Fruit fly (Drosophila melanogaster) whole organism, embryonic: ENCODE data around the gene Klp64D.
A peak's percentile ranks its signal among the peaks of the same experiment; 100 is the strongest.

ENCODE experiments used
- Aef1 ChIP-seq: fragments of 200-800 bp; sonication (Bioruptor generic); IDR thresholded peaks from 3 replicates; pipeline ENCODE4 v1.3.6; 2022; ENCODE audit warnings: missing biosample characterization, missing genetic modification characterization
- Atf6 ChIP-seq: fragments of 200-800 bp; sonication (Bioruptor generic); IDR thresholded peaks from 2 replicates; pipeline ENCODE4 v1.3.6; 2022; ENCODE audit warnings: missing biosample characterization, missing genetic modification characterization
- CG1233 ChIP-seq: fragments of 200-800 bp; sonication (Bioruptor generic); optimal IDR thresholded peaks from 4 replicates; lab custom pipeline; 2018; ENCODE audit warnings: missing biosample characterization, mild to moderate bottlenecking, missing genetic modification characterization
- CG15514 ChIP-seq: fragments of 200-800 bp; sonication (Bioruptor generic); optimal IDR thresholded peaks from 3 replicates; lab custom pipeline; 2017; ENCODE audit warnings: missing biosample characterization, missing genetic modification characterization, mild to moderate bottlenecking, moderate library complexity, missing genetic modification reagents
- CG17186 ChIP-seq: fragments of 200-800 bp; sonication (Bioruptor generic); optimal IDR thresholded peaks from 3 replicates; lab custom pipeline; 2017; ENCODE audit warnings: missing biosample characterization, missing genetic modification reagents, missing genetic modification characterization
- CG17328 ChIP-seq: fragments of 200-800 bp; sonication (Bioruptor generic); IDR thresholded peaks from 2 replicates; pipeline ENCODE4 v1.3.6; 2022; ENCODE audit warnings: missing biosample characterization, missing genetic modification characterization
- CG30431 ChIP-seq: fragments of 200-800 bp; sonication (Bioruptor generic); optimal IDR thresholded peaks from 2 replicates; lab custom pipeline; 2017; ENCODE audit warnings: missing biosample characterization, missing genetic modification characterization
- CG31365 ChIP-seq: fragments of 200-800 bp; sonication (Bioruptor generic); optimal IDR thresholded peaks from 2 replicates; lab custom pipeline; 2018; ENCODE audit warnings: missing biosample characterization, mild to moderate bottlenecking, missing genetic modification characterization
- CG34224 ChIP-seq: fragments of 200-800 bp; sonication (Bioruptor generic); IDR thresholded peaks from 3 replicates; pipeline ENCODE4 v1.3.6; 2022; ENCODE audit warnings: missing biosample characterization, missing genetic modification characterization; ENCODE audit not compliant: partially characterized antibody
- CG34422 ChIP-seq: fragments of 200-800 bp; sonication (Bioruptor generic); IDR thresholded peaks from 3 replicates; pipeline ENCODE4 v1.3.6; 2022; ENCODE audit warnings: missing biosample characterization, missing genetic modification characterization
- CG3995 ChIP-seq: fragments of 200-800 bp; sonication (Bioruptor generic); optimal IDR thresholded peaks from 3 replicates; lab custom pipeline; 2016; ENCODE audit warnings: missing biosample characterization, missing genetic modification characterization
- CG4404 ChIP-seq: fragments of 200-800 bp; sonication (Bioruptor generic); IDR thresholded peaks from 2 replicates; pipeline ENCODE4 v1.3.6; 2022; ENCODE audit warnings: missing biosample characterization, missing genetic modification characterization
- CG4424 ChIP-seq: fragments of 200-800 bp; sonication (Bioruptor generic); optimal IDR thresholded peaks from 3 replicates; lab custom pipeline; 2016; ENCODE audit warnings: missing biosample characterization, missing genetic modification characterization
- CG6689 ChIP-seq: fragments of 200-800 bp; sonication (Bioruptor generic); IDR thresholded peaks from 2 replicates; pipeline ENCODE4 v1.3.6; 2022; ENCODE audit warnings: missing biosample characterization, missing genetic modification characterization
- CG6854 ChIP-seq: fragments of 200-800 bp; sonication (Bioruptor generic); optimal IDR thresholded peaks from 3 replicates; lab custom pipeline; 2017; ENCODE audit warnings: missing biosample characterization, mild to moderate bottlenecking, missing genetic modification characterization
- CG7745 ChIP-seq: fragments of 200-800 bp; sonication (Bioruptor generic); optimal IDR thresholded peaks from 2 replicates; lab custom pipeline; 2018; ENCODE audit warnings: missing biosample characterization, mild to moderate bottlenecking, missing genetic modification characterization, moderate library complexity
- CG7786 ChIP-seq: fragments of 200-800 bp; sonication (Bioruptor generic); optimal IDR thresholded peaks from 2 replicates; lab custom pipeline; 2016; ENCODE audit warnings: missing biosample characterization, missing genetic modification characterization
- CG8478 ChIP-seq: fragments of >200 bp; optimal IDR thresholded peaks from 2 replicates; lab custom pipeline; 2018
- CG8924 ChIP-seq: fragments of 200-800 bp; optimal IDR thresholded peaks from 3 replicates; lab custom pipeline; 2019; ENCODE audit warnings: missing biosample characterization, mild to moderate bottlenecking, missing genetic modification characterization, moderate library complexity
- D ChIP-seq, 2 experiments: fragments of 200-800 bp in 1 of 2; fragments of >200 bp in 1 of 2; sonication (Bioruptor generic) in 1 of 2; optimal IDR thresholded peaks; 2 replicates in 1 of 2; 3 replicates in 1 of 2; lab custom pipeline; 2017; ENCODE audit warnings: mild to moderate bottlenecking in 1 of 2, missing biosample characterization in 1 of 2, missing genetic modification characterization in 1 of 2, missing genetic modification reagents in 1 of 2
- Dip3 ChIP-seq: fragments of 200-800 bp; sonication (Bioruptor generic); optimal IDR thresholded peaks from 3 replicates; lab custom pipeline; 2016; ENCODE audit warnings: missing biosample characterization, missing genetic modification characterization
- Doc3 ChIP-seq: fragments of 200-800 bp; sonication (Bioruptor generic); IDR thresholded peaks from 3 replicates; pipeline ENCODE4 v1.3.6; 2022; ENCODE audit warnings: missing biosample characterization, missing genetic modification characterization; ENCODE audit not compliant: partially characterized antibody
- Dref ChIP-seq: fragments of 200-800 bp; sonication (Bioruptor generic); IDR thresholded peaks from 2 replicates; pipeline ENCODE4 v1.3.6; 2022; ENCODE audit warnings: missing biosample characterization, missing genetic modification characterization
- GATAe ChIP-seq: fragments of 200-800 bp; sonication (Bioruptor generic); conservative IDR thresholded peaks from 2 replicates; pipeline ENCODE4 v1.3.6; 2022; ENCODE audit warnings: missing biosample characterization, missing genetic modification characterization
- MESR4 ChIP-seq: fragments of 200-800 bp; sonication (Bioruptor generic); optimal IDR thresholded peaks from 2 replicates; lab custom pipeline; 2018; ENCODE audit warnings: missing biosample characterization, mild to moderate bottlenecking, missing genetic modification characterization, moderate library complexity
- Mad ChIP-seq: fragments of 200-800 bp; sonication (Bioruptor generic); optimal IDR thresholded peaks from 2 replicates; lab custom pipeline; 2016; ENCODE audit warnings: missing biosample characterization, missing genetic modification characterization
- Med ChIP-seq: fragments of 200-800 bp; sonication (Bioruptor generic); peaks from one replicate; lab custom pipeline; 2016; ENCODE audit warnings: missing biosample characterization, missing genetic modification characterization, mild to moderate bottlenecking, inconsistent platforms, moderate library complexity
- Myb ChIP-seq: fragments of 200-800 bp; sonication (Bioruptor generic); optimal IDR thresholded peaks from 2 replicates; lab custom pipeline; 2016; ENCODE audit warnings: missing biosample characterization, missing genetic modification characterization
- Poxn ChIP-seq: fragments of 200-800 bp; sonication (Bioruptor generic); IDR thresholded peaks from 2 replicates; pipeline ENCODE4 v1.3.6; 2022; ENCODE audit warnings: missing biosample characterization, missing genetic modification characterization
- Ptx1 ChIP-seq: fragments of 200-800 bp; sonication (Bioruptor generic); IDR thresholded peaks from 2 replicates; pipeline ENCODE4 v1.3.6; 2022; ENCODE audit warnings: missing biosample characterization, missing genetic modification characterization
- Taf1 ChIP-seq: fragments of 200-800 bp; sonication (Bioruptor generic); IDR thresholded peaks from 2 replicates; pipeline ENCODE4 v1.3.6; 2022; ENCODE audit warnings: missing biosample characterization, missing genetic modification characterization
- YL-1 ChIP-seq: fragments of 200-800 bp; sonication (Bioruptor generic); optimal IDR thresholded peaks from 3 replicates; lab custom pipeline; 2017; ENCODE audit warnings: missing biosample characterization, mild to moderate bottlenecking, missing genetic modification characterization
- ab ChIP-seq: fragments of 200-800 bp; sonication (Bioruptor generic); optimal IDR thresholded peaks from 2 replicates; lab custom pipeline; 2016; ENCODE audit warnings: missing biosample characterization, missing genetic modification characterization
- aop ChIP-seq: fragments of 200-800 bp; sonication (Bioruptor generic); IDR thresholded peaks from 2 replicates; pipeline ENCODE4 v1.3.6; 2022; ENCODE audit warnings: missing biosample characterization, missing genetic modification characterization
- ato ChIP-seq: fragments of 200-800 bp; sonication (Bioruptor generic); IDR thresholded peaks from 2 replicates; pipeline ENCODE4 v1.3.6; 2022; ENCODE audit warnings: missing biosample characterization, missing genetic modification characterization; ENCODE audit not compliant: partially characterized antibody
- bcd ChIP-seq: fragments of 200-800 bp; sonication (Bioruptor generic); optimal IDR thresholded peaks from 2 replicates; lab custom pipeline; 2017; ENCODE audit warnings: missing biosample characterization, mild to moderate bottlenecking, missing genetic modification characterization
- da ChIP-seq: fragments of 200-800 bp; sonication (Bioruptor generic); optimal IDR thresholded peaks from 2 replicates; lab custom pipeline; 2016; ENCODE audit warnings: missing biosample characterization, missing genetic modification characterization
- dan ChIP-seq: fragments of 200-800 bp; sonication (Bioruptor generic); IDR thresholded peaks from 2 replicates; pipeline ENCODE4 v1.3.6; 2022; ENCODE audit warnings: missing biosample characterization, missing genetic modification characterization
- esg ChIP-seq: fragments of 200-800 bp; sonication (Bioruptor generic); conservative IDR thresholded peaks from 2 replicates; pipeline ENCODE4 v1.3.6; 2022; ENCODE audit warnings: missing biosample characterization, missing genetic modification characterization
- fd102C ChIP-seq: fragments of 200-800 bp; sonication (Bioruptor generic); optimal IDR thresholded peaks from 2 replicates; lab custom pipeline; 2018; ENCODE audit warnings: missing biosample characterization, mild to moderate bottlenecking, missing genetic modification characterization, moderate library complexity
- fd96Cb ChIP-seq: fragments of 200-800 bp; sonication (Bioruptor generic); optimal IDR thresholded peaks from 2 replicates; lab custom pipeline; 2018; ENCODE audit warnings: missing biosample characterization, mild to moderate bottlenecking, missing genetic modification characterization, moderate library complexity
- gcm2 ChIP-seq: fragments of 200-800 bp; sonication (Bioruptor generic); optimal IDR thresholded peaks from 2 replicates; lab custom pipeline; 2016; ENCODE audit warnings: missing biosample characterization, missing genetic modification characterization
- jing ChIP-seq: fragments of 200-800 bp; sonication (Bioruptor generic); optimal IDR thresholded peaks from 2 replicates; lab custom pipeline; 2018; ENCODE audit warnings: missing biosample characterization, mild to moderate bottlenecking, missing genetic modification characterization
- lilli ChIP-seq: fragments of 200-800 bp; sonication (Bioruptor generic); optimal IDR thresholded peaks from 3 replicates; lab custom pipeline; 2016; ENCODE audit warnings: missing biosample characterization, missing genetic modification characterization
- mld ChIP-seq: fragments of 200-800 bp; sonication (Bioruptor generic); IDR thresholded peaks from 3 replicates; pipeline ENCODE4 v1.3.6; 2022; ENCODE audit warnings: missing biosample characterization, missing genetic modification characterization; ENCODE audit not compliant: partially characterized antibody
- odd ChIP-seq: fragments of 200-800 bp; sonication (Bioruptor generic); optimal IDR thresholded peaks from 2 replicates; lab custom pipeline; 2017; ENCODE audit warnings: missing biosample characterization, mild to moderate bottlenecking, missing genetic modification characterization
- pnt ChIP-seq: fragments of 200-800 bp; sonication (Bioruptor generic); optimal IDR thresholded peaks from 3 replicates; lab custom pipeline; 2016; ENCODE audit warnings: missing biosample characterization, missing genetic modification characterization
- run ChIP-seq: fragments of 200-800 bp; sonication (Bioruptor generic); optimal IDR thresholded peaks from 3 replicates; lab custom pipeline; 2018; ENCODE audit warnings: missing biosample characterization, mild to moderate bottlenecking, missing genetic modification characterization
- ttk ChIP-seq: fragments of 200-800 bp; sonication (Bioruptor generic); IDR thresholded peaks from 2 replicates; pipeline ENCODE4 v2.1.2; 2022; ENCODE audit warnings: missing biosample characterization, missing genetic modification characterization
- usp ChIP-seq: fragments of >200 bp; optimal IDR thresholded peaks from 2 replicates; lab custom pipeline; 2017; ENCODE audit warnings: missing biosample characterization, missing genetic modification characterization
- zen ChIP-seq: fragments of 200-800 bp; sonication (Bioruptor generic); optimal IDR thresholded peaks from 3 replicates; lab custom pipeline; 2018; ENCODE audit warnings: missing biosample characterization, mild to moderate bottlenecking, missing genetic modification characterization, moderate library complexity

Klp64D gene

dm6 chr3L:5365880-5366507, 6.8 kb upstream of the Klp64D start, which contains the start of the genes Uev1A and Membrin (continued):
- TF ChIP-seq YL-1 (peak; percentile 65), CG8478 (no peak), usp (GFP tag; lab: Kevin White, UChicago) (no peak), gcm2 (GFP tag; lab: Kevin White, UChicago) (no peak), Myb (GFP tag; lab: Kevin White, UChicago) (peak; percentile 27), Dref (GFP tag; lab: Robert Waterston, UW) (no peak; the same call in 1 of the 2 replicates), CG15514 (peak; percentile 30), lilli (GFP tag; lab: Kevin White, UChicago) (no peak), Med (GFP tag; lab: Kevin White, UChicago) (peak; percentile 68), aop (no peak), zen (tag; lab: Kevin White, UChicago) (no peak), da (no peak), odd (no peak), MESR4 (GFP tag; lab: Kevin White, UChicago) (peak; percentile 27), CG4424 (GFP tag; lab: Kevin White, UChicago) (no peak), ato (GFP tag; lab: Robert Waterston, UW) (no peak), esg (GFP tag; lab: Robert Waterston, UW) (no peak), Taf1 (GFP tag; lab: Robert Waterston, UW) (no peak), CG7786 (GFP tag; lab: Kevin White, UChicago) (no peak), Ptx1 (GFP tag; lab: Robert Waterston, UW) (no peak), CG34224 (GFP tag; lab: Robert Waterston, UW) (no peak), dan (GFP tag; lab: Robert Waterston, UW) (no peak), bcd (GFP tag; lab: Kevin White, UChicago) (no peak), mld (GFP tag; lab: Robert Waterston, UW) (no peak), CG6854 (GFP tag; lab: Kevin White, UChicago) (no peak), CG6689 (no peak), CG8924 (peak; percentile 1), Atf6 (GFP tag; lab: Robert Waterston, UW) (no peak), ttk (GFP tag; lab: Robert Waterston, UW) (no peak), fd96Cb (tag; lab: Kevin White, UChicago) (no peak), Poxn (GFP tag; lab: Robert Waterston, UW) (no peak), CG31365 (tag; lab: Kevin White, UChicago) (no peak), Dip3 (no peak), pnt (GFP tag; lab: Kevin White, UChicago) (no peak), run (no peak), CG17186 (GFP tag; lab: Kevin White, UChicago) (peak; percentile 37), GATAe (GFP tag; lab: Robert Waterston, UW) (no peak), ab (GFP tag; lab: Kevin White, UChicago) (no peak), CG30431 (GFP tag; lab: Kevin White, UChicago) (no peak), fd102C (GFP tag; lab: Kevin White, UChicago) (no peak), CG4404 (GFP tag; lab: Robert Waterston, UW) (no peak), CG1233 (GFP tag; lab: Kevin White, UChicago) (no peak), CG3995 (GFP tag; lab: Kevin White, UChicago) (no peak), D (optimal IDR thresholded peaks at IDR 0.05; lab: Kevin White, UChicago) (no peak), D (GFP tag; optimal IDR thresholded peaks at IDR 0.05; lab: Kevin White, UChicago) (no peak), CG17328 (no peak), CG7745 (tag; lab: Kevin White, UChicago) (no peak), Doc3 (GFP tag; lab: Robert Waterston, UW) (no peak), jing (GFP tag; lab: Kevin White, UChicago) (no peak), Aef1 (no peak), CG34422 (GFP tag; lab: Robert Waterston, UW) (peak; percentile 77; the same call in 2 of the 3 replicates), Mad (GFP tag; lab: Kevin White, UChicago) (no peak)
